Fruit fly (Drosophila melanogaster) whole organism, wandering third instar larva: ENCODE measurements around the gene ry.

Experiments used
- Abd-B ChIP-seq: fragments of >200 bp; optimal IDR thresholded peaks from 2 replicates; lab custom pipeline; 2017; ENCODE audit warnings: missing biosample characterization, missing genetic modification characterization
- CG32264 ChIP-seq: fragments of 200-800 bp; sonication (Bioruptor generic); optimal IDR thresholded peaks from 2 replicates; lab custom pipeline; 2016; ENCODE audit warnings: missing biosample characterization, missing genetic modification characterization
- CG9705 ChIP-seq: fragments of 200-800 bp; sonication (Bioruptor generic); optimal IDR thresholded peaks from 2 replicates; lab custom pipeline; 2018; ENCODE audit warnings: missing biosample characterization, mild to moderate bottlenecking, missing genetic modification characterization
- CrebA ChIP-seq: fragments of 200-800 bp; sonication (Bioruptor generic); optimal IDR thresholded peaks from 2 replicates; lab custom pipeline; 2016; ENCODE audit warnings: missing biosample characterization, mild to moderate bottlenecking, missing genetic modification characterization, borderline replicate concordance
- Dfd ChIP-seq: fragments of >200 bp; optimal IDR thresholded peaks from 2 replicates; lab custom pipeline; 2017; ENCODE audit warnings: missing biosample characterization, missing genetic modification characterization
- Dif ChIP-seq: fragments of 200-275, 200-300 bp; sonication (Bioruptor generic); optimal IDR thresholded peaks from 2 replicates; lab custom pipeline; 2018; ENCODE audit warnings: missing biosample characterization, missing genetic modification characterization; ENCODE audit not compliant: partially characterized antibody
- GATAd ChIP-seq: sonication (Bioruptor generic); optimal IDR thresholded peaks from 2 replicates; lab custom pipeline; 2016; ENCODE audit warnings: missing biosample characterization, missing genetic modification characterization
- HLH106 ChIP-seq: fragments of 200-800 bp; optimal IDR thresholded peaks from 3 replicates; lab custom pipeline; 2019; ENCODE audit warnings: missing biosample characterization, mild to moderate bottlenecking, missing genetic modification characterization, moderate library complexity
- Hnf4 ChIP-seq: fragments of 200-800 bp; sonication (Bioruptor generic); optimal IDR thresholded peaks from 2 replicates; lab custom pipeline; 2016; ENCODE audit warnings: missing biosample characterization, mild to moderate bottlenecking, missing genetic modification characterization
- Hr78 ChIP-seq: fragments of >200 bp; optimal IDR thresholded peaks from 2 replicates; lab custom pipeline; 2017; ENCODE audit warnings: missing biosample characterization, missing genetic modification characterization
- Hr83 ChIP-seq: fragments of 200-300 bp; sonication (Bioruptor generic); optimal IDR thresholded peaks from 2 replicates; lab custom pipeline; 2016; ENCODE audit warnings: missing biosample characterization, mild to moderate bottlenecking, missing genetic modification characterization, moderate library complexity; ENCODE audit not compliant: poor library complexity, severe bottlenecking
- Jra ChIP-seq: sonication (Bioruptor generic); optimal IDR thresholded peaks from 2 replicates; lab custom pipeline; 2016; ENCODE audit warnings: missing biosample characterization, missing genetic modification characterization
- Mio ChIP-seq: sonication (Bioruptor generic); optimal IDR thresholded peaks from 2 replicates; lab custom pipeline; 2016; ENCODE audit warnings: missing biosample characterization, missing genetic modification characterization
- N ChIP-seq: fragments of >200 bp; optimal IDR thresholded peaks from 2 replicates; lab custom pipeline; 2018; ENCODE audit warnings: missing biosample characterization, missing external identifiers, missing genetic modification characterization
- OdsH ChIP-seq: fragments of 200-800 bp; sonication (Bioruptor generic); optimal IDR thresholded peaks from 2 replicates; lab custom pipeline; 2016; ENCODE audit warnings: missing biosample characterization, mild to moderate bottlenecking, missing genetic modification characterization
- Rel ChIP-seq, 2 experiments: fragments of 200-800 bp; sonication (Bioruptor generic) in 1 of 2; optimal IDR thresholded peaks; 2 replicates in 1 of 2; 3 replicates in 1 of 2; lab custom pipeline; 2016 to 2019; ENCODE audit warnings: mild to moderate bottlenecking in 2 of 2, missing biosample characterization in 2 of 2, missing genetic modification characterization in 2 of 2, moderate library complexity in 1 of 2
- Sp1 ChIP-seq: fragments of 200-800 bp; sonication (Bioruptor generic); optimal IDR thresholded peaks from 3 replicates; lab custom pipeline; 2019; ENCODE audit warnings: missing biosample characterization, mild to moderate bottlenecking, missing genetic modification characterization, moderate library complexity
- Vsx2 ChIP-seq: fragments of 200-300, 225-300 bp; sonication (Bioruptor generic); optimal IDR thresholded peaks from 2 replicates; lab custom pipeline; 2018; ENCODE audit warnings: missing biosample characterization, missing genetic modification characterization; ENCODE audit not compliant: partially characterized antibody
- br ChIP-seq: fragments of 200-800 bp; sonication (Bioruptor generic); optimal IDR thresholded peaks from 2 replicates; lab custom pipeline; 2016; ENCODE audit warnings: missing biosample characterization, missing genetic modification characterization
- brk ChIP-seq: fragments of 200-800 bp; sonication (Bioruptor generic); optimal IDR thresholded peaks from 2 replicates; lab custom pipeline; 2016; ENCODE audit warnings: missing biosample characterization, mild to moderate bottlenecking, missing genetic modification characterization
- dl ChIP-seq, 2 experiments: fragments of 175-275, 200-275 bp in 1 of 2; fragments of 200-275 bp in 1 of 2; sonication (Bioruptor generic); optimal IDR thresholded peaks; lab custom pipeline; 2018; ENCODE audit warnings: mild to moderate bottlenecking in 2 of 2, missing biosample characterization in 2 of 2, missing genetic modification characterization in 2 of 2, moderate library complexity in 2 of 2; ENCODE audit not compliant: partially characterized antibody in 2 of 2, insufficient read depth in 1 of 2
- ey ChIP-seq: fragments of 200-800 bp; sonication (Bioruptor generic); optimal IDR thresholded peaks from 2 replicates; lab custom pipeline; 2016; ENCODE audit warnings: missing biosample characterization, missing genetic modification characterization
- foxo ChIP-seq, 2 experiments: fragments of 200-800 bp; sonication (Bioruptor generic); optimal IDR thresholded peaks; 2 replicates in 1 of 2; 3 replicates in 1 of 2; lab custom pipeline; 2016 to 2017; ENCODE audit warnings: missing biosample characterization in 2 of 2, missing genetic modification characterization in 2 of 2
- fru ChIP-seq: fragments of 200-800 bp; sonication (Bioruptor generic); optimal IDR thresholded peaks from 3 replicates; lab custom pipeline; 2016; ENCODE audit warnings: missing biosample characterization, mild to moderate bottlenecking, missing genetic modification characterization
- h ChIP-seq: fragments of 200-800 bp; sonication (Bioruptor generic); optimal IDR thresholded peaks from 3 replicates; lab custom pipeline; 2016; ENCODE audit warnings: missing biosample characterization, mild to moderate bottlenecking, missing genetic modification characterization
- jim ChIP-seq: fragments of 175-275, 200-325 bp; sonication (Bioruptor generic); optimal IDR thresholded peaks from 2 replicates; lab custom pipeline; 2016; ENCODE audit warnings: missing biosample characterization, mild to moderate bottlenecking, missing genetic modification characterization
- lola ChIP-seq: fragments of >200 bp; optimal IDR thresholded peaks from 2 replicates; lab custom pipeline; 2017; ENCODE audit warnings: missing biosample characterization, missing genetic modification characterization
- pan ChIP-seq: fragments of >200 bp; optimal IDR thresholded peaks from 2 replicates; lab custom pipeline; 2017
- psq ChIP-seq: fragments of 200-800 bp; sonication (Bioruptor generic); optimal IDR thresholded peaks from 3 replicates; lab custom pipeline; 2017; ENCODE audit warnings: missing biosample characterization, mild to moderate bottlenecking, missing genetic modification characterization, moderate library complexity
- rgr ChIP-seq: fragments of 200-800 bp; sonication (Bioruptor generic); optimal IDR thresholded peaks from 3 replicates; lab custom pipeline; 2016; ENCODE audit warnings: missing biosample characterization, mild to moderate bottlenecking, missing genetic modification characterization
- sage ChIP-seq: fragments of 200-800 bp; sonication (Bioruptor generic); optimal IDR thresholded peaks from 2 replicates; lab custom pipeline; 2016; ENCODE audit warnings: missing biosample characterization, mild to moderate bottlenecking, missing genetic modification characterization
- sv ChIP-seq: fragments of 200-800 bp; sonication (Bioruptor generic); optimal IDR thresholded peaks from 3 replicates; lab custom pipeline; 2016; ENCODE audit warnings: missing biosample characterization, missing genetic modification characterization
- tai ChIP-seq: sonication (Bioruptor generic); optimal IDR thresholded peaks from 2 replicates; lab custom pipeline; 2016; ENCODE audit warnings: missing biosample characterization, missing genetic modification characterization
- usp ChIP-seq: fragments of >200 bp; optimal IDR thresholded peaks from 2 replicates; lab custom pipeline; 2017; ENCODE audit warnings: missing biosample characterization, missing genetic modification characterization
- woc ChIP-seq: sonication (Bioruptor generic); optimal IDR thresholded peaks from 2 replicates; lab custom pipeline; 2016; ENCODE audit warnings: missing biosample characterization, mild to moderate bottlenecking, missing genetic modification characterization

Gene ry

dm6 chr3R:13009595-13009994, 22.7 kb upstream of the ry start, which contains the start of gene CG11656:
CG11656 (plus strand) TSS chr3R:13009895.
- TF ChIP-seq CG32264 (GFP tag; lab: Kevin White, UChicago) (no peak), br (GFP tag; lab: Kevin White, UChicago) (no peak), Hnf4 (GFP tag; lab: Kevin White, UChicago) (no peak), sage (GFP tag; lab: Kevin White, UChicago) (no peak), dl (GFP tag; optimal IDR thresholded peaks at IDR 0.05; lab: Kevin White, UChicago; ENCODE audit: insufficient read depth in 1 of 2, partially characterized antibody in 2 of 2) (no peak), lola (GFP tag; lab: Kevin White, UChicago) (no peak), Hr78 (no peak), Mio (GFP tag; lab: Kevin White, UChicago) (no peak)
- TF ChIP-seq, all 38 proteins: peak for 0

dm6 chr3R:13010905-13011620, 21.3 kb upstream of the ry start, which contains the start of gene CG8031:
CG8031 (minus strand) TSS chr3R:13011310.
- TF ChIP-seq fru (GFP tag; lab: Kevin White, UChicago) = peak; percentile 88
- no peak for TF ChIP-seq woc (GFP tag; lab: Kevin White, UChicago)
- peak; percentile 45 for TF ChIP-seq N
- peak; percentile 4 for TF ChIP-seq Dif (GFP tag; lab: Kevin White, UChicago)
- no peak for TF ChIP-seq CG9705 (GFP tag; lab: Kevin White, UChicago)
- TF ChIP-seq, all 38 proteins: peak for 3

dm6 chr3R:13011621-13011963, 20.7 kb upstream of the ry start, which contains the start of gene CtBP:
CtBP (plus strand) TSS chr3R:13011649.
- no peak for TF ChIP-seq woc (GFP tag; lab: Kevin White, UChicago)
- no peak for TF ChIP-seq Dif (GFP tag; lab: Kevin White, UChicago)
- TF ChIP-seq Rel (GFP tag; optimal IDR thresholded peaks at IDR 0.05; lab: Kevin White, UChicago) = no peak
- peak; percentile 8 for TF ChIP-seq Rel (tag; optimal IDR thresholded peaks at IDR 0.05; lab: Kevin White, UChicago)

- TF ChIP-seq usp (GFP tag; lab: Kevin White, UChicago) (no peak), foxo (GFP tag; optimal IDR thresholded peaks at IDR 0.05; lab: Kevin White, UChicago) (peak; percentile 64 to 83), Sp1 (GFP tag; lab: Kevin White, UChicago) (peak; percentile 60), CG32264 (GFP tag; lab: Kevin White, UChicago) (peak; percentile 21), woc (GFP tag; lab: Kevin White, UChicago) (peak; percentile 47), rgr (peak; percentile 80), br (GFP tag; lab: Kevin White, UChicago) (peak; percentile 81), pan (no peak), Mio (GFP tag; lab: Kevin White, UChicago) (no peak), brk (GFP tag; lab: Kevin White, UChicago) (no peak), dl (GFP tag; optimal IDR thresholded peaks at IDR 0.05; lab: Kevin White, UChicago; ENCODE audit: insufficient read depth in 1 of 2, partially characterized antibody in 2 of 2) (no peak), h (GFP tag; lab: Kevin White, UChicago) (peak; percentile 85), Rel (GFP tag; optimal IDR thresholded peaks at IDR 0.05; lab: Kevin White, UChicago) (no peak), Rel (tag; optimal IDR thresholded peaks at IDR 0.05; lab: Kevin White, UChicago) (peak; percentile 60), OdsH (peak; percentile 64), jim (GFP tag; lab: Kevin White, UChicago) (peak; percentile 11), Jra (GFP tag; lab: Kevin White, UChicago) (peak; percentile 49), Abd-B (GFP tag; lab: Kevin White, UChicago) (no peak), tai (no peak), lola (GFP tag; lab: Kevin White, UChicago) (no peak), sv (GFP tag; lab: Kevin White, UChicago) (peak; percentile 45), CG9705 (GFP tag; lab: Kevin White, UChicago) (peak; percentile 7), Vsx2 (GFP tag; lab: Kevin White, UChicago) (no peak), Dif (GFP tag; lab: Kevin White, UChicago) (peak; percentile 41), sage (GFP tag; lab: Kevin White, UChicago) (no peak), Hr83 (GFP tag; lab: Kevin White, UChicago) (peak; percentile 78), fru (GFP tag; lab: Kevin White, UChicago) (peak; percentile 83), ey (GFP tag; lab: Kevin White, UChicago) (peak; percentile 82), psq (GFP tag; lab: Kevin White, UChicago) (peak; percentile 75), N (peak; percentile 72), Hnf4 (GFP tag; lab: Kevin White, UChicago) (no peak), HLH106 (tag; lab: Kevin White, UChicago) (peak; percentile 61), GATAd (no peak), Dfd (GFP tag; lab: Kevin White, UChicago) (no peak), CrebA (no peak)
Observed at dm6 chr3R:13012351-13012750, 20.0 kb upstream of the ry start.
